Fruit fly (Drosophila melanogaster): ENCODE data around the gene Lztr1.
A peak's percentile ranks its signal among the peaks of the same experiment; 100 is the strongest.

Gene Lztr1

dm6 chrX:935049-935900, 7.9 kb upstream of the Lztr1 start, which contains the start of gene TRAM:
Gene TRAM (plus strand): TSS chrX:935232.
- peak; percentile 98 for TF ChIP-seq rn (GFP tag; IDR thresholded peaks at IDR 0.05)
- peak; percentile 96 for TF ChIP-seq Pif1B (GFP tag; optimal IDR thresholded peaks at IDR 0.05)
- peak; percentile 98 for TF ChIP-seq CG15710 (tag; optimal IDR thresholded peaks at IDR 0.05)
- TF ChIP-seq Snoo (tag; optimal IDR thresholded peaks at IDR 0.05): peak; percentile 97
- peak; percentile 96 for TF ChIP-seq gl (tag; optimal IDR thresholded peaks at IDR 0.05)
- peak; percentile 95 for TF ChIP-seq CG9948 (tag; optimal IDR thresholded peaks at IDR 0.05)
- peak; percentile 95 for TF ChIP-seq CG8159 (tag; optimal IDR thresholded peaks at IDR 0.05)
- peak; percentile 97 for TF ChIP-seq Pif1A (GFP tag; optimal IDR thresholded peaks at IDR 0.05)
- peak; percentile 99 for TF ChIP-seq CG12605 (GFP tag; IDR thresholded peaks at IDR 0.05)
- peak; percentile 97 for TF ChIP-seq CG34367 (tag; optimal IDR thresholded peaks at IDR 0.05)
- TF ChIP-seq CG17806 (tag; optimal IDR thresholded peaks at IDR 0.05): peak; percentile 96
- peak; percentile 98 for TF ChIP-seq CG8301 (tag; optimal IDR thresholded peaks at IDR 0.05)
- peak; percentile 99 for TF ChIP-seq CG14655 (GFP tag; optimal IDR thresholded peaks at IDR 0.05)
- peak; percentile 43 for TF ChIP-seq EcR (GFP tag; optimal IDR thresholded peaks at IDR 0.05)
- peak; percentile 95 for TF ChIP-seq CG13204 (GFP tag; optimal IDR thresholded peaks at IDR 0.05)
- peak; percentile 100 for TF ChIP-seq fd96Ca (GFP tag; IDR thresholded peaks at IDR 0.05)
- peak; percentile 99 for TF ChIP-seq Ets98B (GFP tag; IDR thresholded peaks at IDR 0.05)
- no peak for TF ChIP-seq D1 (tag; optimal IDR thresholded peaks at IDR 0.05)
- TF ChIP-seq CG32121 (GFP tag; IDR thresholded peaks at IDR 0.05): peak; percentile 99
- TF ChIP-seq CG10348 (GFP tag; IDR thresholded peaks at IDR 0.05): peak; percentile 97
- peak; percentile 100 for TF ChIP-seq CG4496 (GFP tag; IDR thresholded peaks at IDR 0.05)

dm6 chrX:933997-934396, 6.6 kb upstream of the Lztr1 start:
- no peak for TF ChIP-seq D1 (tag; optimal IDR thresholded peaks at IDR 0.05)

DNA sequence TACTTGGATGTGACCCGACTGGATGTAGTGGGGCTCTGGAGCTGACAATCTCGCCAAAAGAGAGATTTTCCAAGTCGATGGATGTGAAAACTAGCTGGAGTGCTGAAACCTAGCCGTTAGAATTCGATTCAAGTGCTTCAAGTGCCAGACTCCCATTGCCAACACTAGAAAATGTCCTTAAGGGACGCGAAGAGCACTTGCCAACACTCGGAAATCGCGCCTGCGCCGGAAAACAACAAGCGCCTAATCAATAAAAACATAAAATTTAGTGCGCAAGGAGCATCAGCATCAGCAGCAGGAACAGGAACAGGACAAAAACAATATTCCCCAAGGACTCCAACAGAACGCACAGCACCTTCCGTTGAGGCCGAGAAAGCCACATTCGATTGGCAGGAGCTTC, 5.5 kb upstream of the Lztr1 start:
- no peak for TF ChIP-seq CG10348 (GFP tag; IDR thresholded peaks at IDR 0.05)
- no peak for TF ChIP-seq Ets98B (GFP tag; IDR thresholded peaks at IDR 0.05)
- no peak for TF ChIP-seq CG8301 (tag; optimal IDR thresholded peaks at IDR 0.05)
- TF ChIP-seq EcR (GFP tag; optimal IDR thresholded peaks at IDR 0.05): no peak
- no peak for TF ChIP-seq CG32121 (GFP tag; IDR thresholded peaks at IDR 0.05)
- no peak for TF ChIP-seq CG15710 (tag; optimal IDR thresholded peaks at IDR 0.05)
- no peak for TF ChIP-seq gl (tag; optimal IDR thresholded peaks at IDR 0.05)
- no peak for TF ChIP-seq CG8159 (tag; optimal IDR thresholded peaks at IDR 0.05)
- TF ChIP-seq CG13204 (GFP tag; optimal IDR thresholded peaks at IDR 0.05): no peak
- TF ChIP-seq CG34367 (tag; optimal IDR thresholded peaks at IDR 0.05): no peak
- no peak for TF ChIP-seq fd96Ca (GFP tag; IDR thresholded peaks at IDR 0.05)
- TF ChIP-seq CG14655 (GFP tag; optimal IDR thresholded peaks at IDR 0.05): no peak
- TF ChIP-seq rn (GFP tag; IDR thresholded peaks at IDR 0.05): no peak
- TF ChIP-seq CG4496 (GFP tag; IDR thresholded peaks at IDR 0.05): no peak
- TF ChIP-seq Pif1B (GFP tag; optimal IDR thresholded peaks at IDR 0.05): no peak
- no peak for TF ChIP-seq Pif1A (GFP tag; optimal IDR thresholded peaks at IDR 0.05)

dm6 chrX:932166-932565, 4.8 kb upstream of the Lztr1 start, which contains the start of the genes CG32815 and CG3706:
Gene CG32815 (plus strand): TSS chrX:932466.
Gene CG3706 (minus strand): TSS chrX:932475.
- TF ChIP-seq CG12605 (GFP tag; IDR thresholded peaks at IDR 0.05) (no peak), Pif1A (GFP tag; optimal IDR thresholded peaks at IDR 0.05) (no peak), fd96Ca (GFP tag; IDR thresholded peaks at IDR 0.05) (no peak), CG10348 (GFP tag; IDR thresholded peaks at IDR 0.05) (no peak), rn (GFP tag; IDR thresholded peaks at IDR 0.05) (no peak), CG9948 (tag; optimal IDR thresholded peaks at IDR 0.05) (no peak), Snoo (tag; optimal IDR thresholded peaks at IDR 0.05) (no peak), Pif1B (GFP tag; optimal IDR thresholded peaks at IDR 0.05) (no peak), Ets98B (GFP tag; IDR thresholded peaks at IDR 0.05) (no peak), CG13204 (GFP tag; optimal IDR thresholded peaks at IDR 0.05) (no peak)

DNA sequence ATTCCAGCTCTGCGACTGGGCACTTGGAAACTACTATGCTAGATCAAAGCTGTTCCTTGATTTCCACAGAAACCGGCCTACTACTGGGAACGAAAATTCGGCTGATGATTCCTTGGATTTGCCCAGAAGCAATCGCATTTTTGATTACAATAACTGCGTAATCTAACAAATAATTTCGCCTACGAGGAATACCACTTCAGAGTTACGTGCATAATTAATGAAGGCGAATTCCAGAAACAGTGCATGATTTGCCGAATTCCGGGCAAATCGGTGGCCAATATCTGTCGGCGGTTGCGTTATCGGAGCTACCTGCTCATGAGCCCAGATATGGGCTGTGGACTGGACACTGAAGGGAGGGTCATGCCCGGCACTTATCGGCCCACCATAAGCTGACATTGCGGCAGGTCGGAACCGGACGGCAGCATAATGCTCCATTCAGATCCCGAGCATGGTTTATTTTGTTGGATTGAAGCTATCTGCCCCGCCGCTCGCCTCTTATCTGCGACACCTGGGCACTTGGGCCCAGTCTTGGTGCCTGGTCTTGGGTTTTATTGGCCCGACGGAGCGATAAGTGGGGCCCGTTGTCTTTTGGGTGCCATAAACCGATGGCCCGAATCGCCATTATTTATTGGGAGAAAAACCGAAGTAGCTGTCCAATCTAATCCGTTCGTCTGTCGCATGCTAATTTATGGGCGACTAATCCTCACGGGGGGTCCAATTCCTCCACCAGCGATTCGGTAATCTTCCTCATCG, 2.8 kb upstream of the Lztr1 start, which contains the start of gene CG3708:
Gene CG3708, minus strand, starts transcription at position 51 of the 753 bp plus-strand sequence.
- TF ChIP-seq Snoo (tag; optimal IDR thresholded peaks at IDR 0.05) (no peak), Pif1A (GFP tag; optimal IDR thresholded peaks at IDR 0.05) (no peak), CG12605 (GFP tag; IDR thresholded peaks at IDR 0.05) (no peak), EcR (GFP tag; optimal IDR thresholded peaks at IDR 0.05) (no peak), CG8301 (tag; optimal IDR thresholded peaks at IDR 0.05) (no peak), CG10348 (GFP tag; IDR thresholded peaks at IDR 0.05) (no peak), CG34367 (tag; optimal IDR thresholded peaks at IDR 0.05) (no peak), fd96Ca (GFP tag; IDR thresholded peaks at IDR 0.05) (no peak), CG4496 (GFP tag; IDR thresholded peaks at IDR 0.05) (no peak), CG8159 (tag; optimal IDR thresholded peaks at IDR 0.05) (no peak), CG14655 (GFP tag; optimal IDR thresholded peaks at IDR 0.05) (no peak), CG13204 (GFP tag; optimal IDR thresholded peaks at IDR 0.05) (no peak), D1 (tag; optimal IDR thresholded peaks at IDR 0.05) (no peak), Ets98B (GFP tag; IDR thresholded peaks at IDR 0.05) (no peak), CG32121 (GFP tag; IDR thresholded peaks at IDR 0.05) (no peak), CG17806 (tag; optimal IDR thresholded peaks at IDR 0.05) (no peak), gl (tag; optimal IDR thresholded peaks at IDR 0.05) (no peak)

Data from whole organism, pupa.